Fruit fly (Drosophila melanogaster) whole organism, embryonic: ENCODE measurements around the gene Dbp73D.

Source experiments
- C15 ChIP-seq: fragments of 200-800 bp; sonication (Bioruptor generic); IDR thresholded peaks from 3 replicates; pipeline ENCODE4 v1.3.6; 2022; ENCODE audit warnings: missing biosample characterization, missing genetic modification characterization
- CG10147 ChIP-seq: fragments of 200-800 bp; sonication (Bioruptor generic); optimal IDR thresholded peaks from 2 replicates; lab custom pipeline; 2019; ENCODE audit warnings: missing biosample characterization, mild to moderate bottlenecking, missing genetic modification characterization, moderate library complexity
- CG10267 ChIP-seq: fragments of 200-800 bp; sonication (Bioruptor generic); optimal IDR thresholded peaks from 2 replicates; lab custom pipeline; 2018; ENCODE audit warnings: missing biosample characterization, mild to moderate bottlenecking, missing genetic modification characterization, moderate library complexity
- CG11093 ChIP-seq: fragments of 200-800 bp; sonication (Bioruptor generic); IDR thresholded peaks from 3 replicates; pipeline ENCODE4 v1.3.6; 2022; ENCODE audit warnings: missing biosample characterization, missing genetic modification characterization
- CG12942 ChIP-seq: fragments of 200-800 bp; sonication (Bioruptor generic); optimal IDR thresholded peaks from 3 replicates; lab custom pipeline; 2016; ENCODE audit warnings: missing biosample characterization, missing genetic modification characterization
- CG13775 ChIP-seq: fragments of 200-800 bp; sonication (Bioruptor generic); optimal IDR thresholded peaks from 3 replicates; lab custom pipeline; 2017; ENCODE audit warnings: missing biosample characterization, mild to moderate bottlenecking, missing genetic modification characterization
- CG14710 ChIP-seq: fragments of 200-800 bp; sonication (Bioruptor generic); optimal IDR thresholded peaks from 3 replicates; lab custom pipeline; 2019; ENCODE audit warnings: missing biosample characterization, mild to moderate bottlenecking, missing genetic modification characterization, moderate library complexity
- CG15269 ChIP-seq: fragments of 200-800 bp; sonication (Bioruptor generic); optimal IDR thresholded peaks from 2 replicates; lab custom pipeline; 2018; ENCODE audit warnings: missing biosample characterization, mild to moderate bottlenecking, missing genetic modification characterization, moderate library complexity
- CG1529 ChIP-seq: fragments of 200-800 bp; sonication (Bioruptor generic); optimal IDR thresholded peaks from 3 replicates; lab custom pipeline; 2018; ENCODE audit warnings: missing biosample characterization, missing genetic modification characterization
- CG16813 ChIP-seq: fragments of 200-800 bp; sonication (Bioruptor generic); IDR thresholded peaks from 3 replicates; pipeline ENCODE4 v1.3.6; 2022; ENCODE audit warnings: missing biosample characterization, missing genetic modification characterization; ENCODE audit not compliant: partially characterized antibody
- CG17829 ChIP-seq: fragments of 200-800 bp; optimal IDR thresholded peaks from 2 replicates; lab custom pipeline; 2019; ENCODE audit warnings: missing biosample characterization, mild to moderate bottlenecking, missing genetic modification characterization, moderate library complexity
- CG9932 ChIP-seq: fragments of 200-800 bp; sonication (Bioruptor generic); IDR thresholded peaks from 2 replicates; pipeline ENCODE4 v1.3.6; 2022; ENCODE audit warnings: missing biosample characterization, missing genetic modification characterization
- D19A ChIP-seq: fragments of 200-800 bp; optimal IDR thresholded peaks from 3 replicates; lab custom pipeline; 2019; ENCODE audit warnings: missing biosample characterization, mild to moderate bottlenecking, missing genetic modification characterization, moderate library complexity
- Doc3 ChIP-seq: fragments of 200-800 bp; sonication (Bioruptor generic); IDR thresholded peaks from 3 replicates; pipeline ENCODE4 v1.3.6; 2022; ENCODE audit warnings: missing biosample characterization, missing genetic modification characterization; ENCODE audit not compliant: partially characterized antibody
- H2.0 ChIP-seq: fragments of 200-800 bp; sonication (Bioruptor generic); IDR thresholded peaks from 2 replicates; pipeline ENCODE4 v1.3.6; 2022; ENCODE audit warnings: missing biosample characterization, missing genetic modification characterization
- HLH54F ChIP-seq: fragments of 200-800 bp; sonication (Bioruptor generic); optimal IDR thresholded peaks from 3 replicates; lab custom pipeline; 2016; ENCODE audit warnings: missing biosample characterization, missing genetic modification characterization
- NC2β ChIP-seq: fragments of 200-800 bp; sonication (Bioruptor generic); optimal IDR thresholded peaks from 2 replicates; lab custom pipeline; 2016; ENCODE audit warnings: missing biosample characterization, missing genetic modification characterization
- NfI ChIP-seq: fragments of 200-800 bp; sonication (Bioruptor generic); optimal IDR thresholded peaks from 3 replicates; lab custom pipeline; 2018; ENCODE audit warnings: missing biosample characterization, mild to moderate bottlenecking, missing genetic modification characterization, moderate library complexity
- Poxn ChIP-seq: fragments of 200-800 bp; sonication (Bioruptor generic); IDR thresholded peaks from 2 replicates; pipeline ENCODE4 v1.3.6; 2022; ENCODE audit warnings: missing biosample characterization, missing genetic modification characterization
- Sox102F ChIP-seq: fragments of 200-800 bp; sonication (Bioruptor generic); optimal IDR thresholded peaks from 2 replicates; lab custom pipeline; 2018; ENCODE audit warnings: missing biosample characterization, mild to moderate bottlenecking, missing genetic modification characterization, moderate library complexity
- Taf1 ChIP-seq: fragments of 200-800 bp; sonication (Bioruptor generic); IDR thresholded peaks from 2 replicates; pipeline ENCODE4 v1.3.6; 2022; ENCODE audit warnings: missing biosample characterization, missing genetic modification characterization
- Tbp ChIP-seq: fragments of >200 bp; optimal IDR thresholded peaks from 2 replicates; lab custom pipeline; 2018; ENCODE audit warnings: missing biosample characterization, missing genetic modification characterization
- amos ChIP-seq: fragments of 200-800 bp; sonication (Bioruptor generic); IDR thresholded peaks from 2 replicates; pipeline ENCODE4 v1.3.6; 2022; ENCODE audit warnings: missing biosample characterization, missing genetic modification characterization; ENCODE audit not compliant: partially characterized antibody
- ase ChIP-seq: fragments of 200-800 bp; sonication (Bioruptor generic); IDR thresholded peaks from 3 replicates; pipeline ENCODE4 v1.3.6; 2022; ENCODE audit warnings: missing biosample characterization, missing genetic modification characterization
- chm ChIP-seq: fragments of 200-800 bp; sonication (Bioruptor generic); IDR thresholded peaks from 2 replicates; pipeline ENCODE4 v1.3.6; 2022; ENCODE audit warnings: missing biosample characterization, missing genetic modification characterization
- crol ChIP-seq: fragments of 200-800 bp; sonication (Bioruptor generic); IDR thresholded peaks from 2 replicates; pipeline ENCODE4 v1.3.6; 2022; ENCODE audit warnings: missing biosample characterization, missing genetic modification characterization
- dati ChIP-seq: fragments of 200-800 bp; sonication (Bioruptor generic); IDR thresholded peaks from 2 replicates; pipeline ENCODE4 v1.3.6; 2022; ENCODE audit warnings: missing biosample characterization, missing genetic modification characterization
- en ChIP-seq: fragments of 200-800 bp; sonication (Bioruptor generic); optimal IDR thresholded peaks from 2 replicates; lab custom pipeline; 2016; ENCODE audit warnings: missing biosample characterization, missing genetic modification characterization
- fd64A ChIP-seq: fragments of 200-800 bp; sonication (Bioruptor generic); optimal IDR thresholded peaks from 3 replicates; lab custom pipeline; 2018; ENCODE audit warnings: missing biosample characterization, mild to moderate bottlenecking, missing genetic modification characterization
- fd96Cb ChIP-seq: fragments of 200-800 bp; sonication (Bioruptor generic); optimal IDR thresholded peaks from 2 replicates; lab custom pipeline; 2018; ENCODE audit warnings: missing biosample characterization, mild to moderate bottlenecking, missing genetic modification characterization, moderate library complexity
- fu2 ChIP-seq: fragments of 200-800 bp; sonication (Bioruptor generic); optimal IDR thresholded peaks from 2 replicates; lab custom pipeline; 2016; ENCODE audit warnings: missing biosample characterization, missing genetic modification characterization
- gcm2 ChIP-seq: fragments of 200-800 bp; sonication (Bioruptor generic); optimal IDR thresholded peaks from 2 replicates; lab custom pipeline; 2016; ENCODE audit warnings: missing biosample characterization, missing genetic modification characterization
- grn ChIP-seq: fragments of 200-800 bp; sonication (Bioruptor generic); optimal IDR thresholded peaks from 3 replicates; lab custom pipeline; 2017; ENCODE audit warnings: missing biosample characterization, missing genetic modification characterization
- hkb ChIP-seq, 2 experiments: fragments of 200-800 bp in 1 of 2; fragments of >200 bp in 1 of 2; sonication (Bioruptor generic) in 1 of 2; IDR thresholded peaks in 1 of 2; optimal IDR thresholded peaks in 1 of 2; 2 replicates each; pipeline versions ENCODE4 v1.3.6 to Lab custom; 2017 to 2022; ENCODE audit warnings: missing biosample characterization in 1 of 2, missing genetic modification characterization in 1 of 2
- jing ChIP-seq: fragments of 200-800 bp; sonication (Bioruptor generic); optimal IDR thresholded peaks from 2 replicates; lab custom pipeline; 2018; ENCODE audit warnings: missing biosample characterization, mild to moderate bottlenecking, missing genetic modification characterization
- lab ChIP-seq: fragments of 200-800 bp; sonication (Bioruptor generic); optimal IDR thresholded peaks from 3 replicates; lab custom pipeline; 2017; ENCODE audit warnings: missing biosample characterization, missing genetic modification characterization, mild to moderate bottlenecking, moderate library complexity, missing genetic modification reagents
- lbe ChIP-seq: fragments of 200-800 bp; sonication (Bioruptor generic); optimal IDR thresholded peaks from 2 replicates; lab custom pipeline; 2016; ENCODE audit warnings: missing biosample characterization, mild to moderate bottlenecking, missing genetic modification characterization
- nom ChIP-seq: fragments of 200-800 bp; sonication (Bioruptor generic); optimal IDR thresholded peaks from 2 replicates; lab custom pipeline; 2017; ENCODE audit warnings: missing biosample characterization, missing genetic modification characterization, mild to moderate bottlenecking, moderate library complexity, missing genetic modification reagents
- onecut ChIP-seq: fragments of 200-800 bp; sonication (Bioruptor generic); IDR thresholded peaks from 2 replicates; pipeline ENCODE4 v1.3.6; 2022; ENCODE audit warnings: missing biosample characterization, missing genetic modification characterization
- otp ChIP-seq: fragments of 200-800 bp; sonication (Bioruptor generic); IDR thresholded peaks from 3 replicates; pipeline ENCODE4, ENCODE4 v1.3.6; 2022; ENCODE audit warnings: missing biosample characterization, missing genetic modification characterization
- pita ChIP-seq: fragments of 200-800 bp; sonication (Bioruptor generic); optimal IDR thresholded peaks from 2 replicates; lab custom pipeline; 2017; ENCODE audit warnings: missing biosample characterization, mild to moderate bottlenecking, missing genetic modification characterization
- salm ChIP-seq: fragments of 200-800 bp; sonication (Bioruptor generic); optimal IDR thresholded peaks from 2 replicates; lab custom pipeline; 2018; ENCODE audit warnings: missing biosample characterization, mild to moderate bottlenecking, missing genetic modification characterization
- schlank ChIP-seq: fragments of 200-800 bp; sonication (Bioruptor generic); optimal IDR thresholded peaks from 2 replicates; lab custom pipeline; 2018; ENCODE audit warnings: missing biosample characterization, mild to moderate bottlenecking, missing genetic modification characterization
- sens ChIP-seq: fragments of 200-800 bp; sonication (Bioruptor generic); peaks from one replicate; lab custom pipeline; 2016; ENCODE audit warnings: missing biosample characterization, missing genetic modification characterization
- sima ChIP-seq: fragments of 200-800 bp; sonication (Bioruptor generic); optimal IDR thresholded peaks from 2 replicates; lab custom pipeline; 2016; ENCODE audit warnings: missing biosample characterization, missing genetic modification characterization
- ssp ChIP-seq: fragments of 200-800 bp; sonication (Bioruptor generic); IDR thresholded peaks from 2 replicates; pipeline ENCODE4 v1.3.6; 2022; ENCODE audit warnings: missing biosample characterization, missing genetic modification characterization
- tio ChIP-seq: fragments of 200-800 bp; sonication (Bioruptor generic); optimal IDR thresholded peaks from 2 replicates; lab custom pipeline; 2017; ENCODE audit warnings: missing biosample characterization, missing genetic modification characterization, inconsistent platforms
- vvl ChIP-seq: fragments of 200-800 bp; sonication (Bioruptor generic); IDR thresholded peaks from 2 replicates; pipeline ENCODE4 v1.3.6; 2022; ENCODE audit warnings: missing biosample characterization, missing genetic modification characterization

Gene Dbp73D

DNA sequence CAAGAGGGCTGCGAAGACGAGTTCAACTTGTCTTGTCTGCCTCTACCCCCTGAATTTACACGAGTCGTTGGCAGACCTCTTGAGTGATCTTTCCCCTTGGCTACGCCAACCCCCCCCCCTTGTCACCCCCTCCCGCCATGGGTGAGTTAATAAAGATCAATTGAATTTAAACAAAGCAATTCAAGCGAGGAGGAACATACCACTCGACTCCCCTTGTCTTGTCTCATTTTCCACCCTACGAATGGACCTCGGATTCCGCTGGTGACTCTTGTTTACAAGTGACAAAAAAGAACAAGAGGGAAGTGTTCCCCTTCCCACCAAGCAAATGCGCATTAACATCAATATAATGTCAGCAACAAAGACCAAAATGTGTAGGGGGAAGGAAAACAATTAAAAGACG is 27.8 kb downstream of the Dbp73D start (continued):
- TF ChIP-seq CG13775 (GFP tag; lab: Kevin White, UChicago), result no peak
- peak; percentile 95 for TF ChIP-seq crol
- TF ChIP-seq, all 482 proteins: peak for 17

DNA sequence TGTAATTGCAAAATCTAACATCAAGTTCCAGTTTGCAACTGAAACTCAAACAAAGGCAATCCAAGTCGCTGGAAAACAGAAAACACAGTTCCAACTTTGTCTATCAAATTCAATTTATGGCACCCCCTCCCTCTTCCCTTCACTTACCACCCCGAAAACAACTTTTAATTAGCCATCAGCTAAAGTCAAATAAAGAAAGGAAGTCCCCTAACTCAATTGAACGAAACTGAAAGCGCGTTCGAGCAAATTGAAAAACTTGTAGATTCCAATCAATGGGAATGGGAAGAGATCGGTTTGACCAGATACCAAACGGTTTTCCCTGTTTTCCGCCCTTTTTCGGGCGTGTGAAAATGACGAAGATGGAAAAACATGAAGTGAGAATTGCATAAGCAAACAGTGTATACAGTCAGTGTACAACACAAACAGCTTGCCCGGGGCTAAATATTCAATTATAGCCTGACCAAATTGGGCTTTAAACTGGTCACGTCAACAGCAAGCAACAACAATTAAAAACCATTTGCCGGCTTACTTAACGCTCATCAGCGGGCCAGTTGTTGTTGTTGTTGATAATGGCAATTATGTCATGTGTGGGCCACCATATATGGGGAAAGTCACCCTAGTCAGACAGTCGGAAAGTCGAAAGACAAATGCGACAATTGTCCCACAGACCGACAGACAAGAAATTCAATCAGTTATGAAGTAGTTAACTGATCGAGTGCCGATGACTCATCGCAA is 31.2 kb downstream of the Dbp73D start:
- TF ChIP-seq vvl (GFP tag; lab: Robert Waterston, UW), result 0 out of 2 replicates have a peak, but pooled peaks have one; percentile 7
- no peak for TF ChIP-seq NC2β (GFP tag; lab: Kevin White, UChicago)
- TF ChIP-seq CG9932 (GFP tag; lab: Robert Waterston, UW), result no peak
- no peak for TF ChIP-seq onecut
- TF ChIP-seq CG10147 (GFP tag; lab: Kevin White, UChicago), result no peak
- TF ChIP-seq fd96Cb (tag; lab: Kevin White, UChicago), result no peak
- no peak for TF ChIP-seq H2.0
- peak; percentile 23 for TF ChIP-seq fd64A (GFP tag; lab: Kevin White, UChicago)
- no peak for TF ChIP-seq hkb (optimal IDR thresholded peaks at IDR 0.05; lab: Kevin White, UChicago)
- no peak for TF ChIP-seq hkb (GFP tag; IDR thresholded peaks at IDR 0.05; lab: Robert Waterston, UW)
- TF ChIP-seq Tbp (GFP tag; lab: Kevin White, UChicago), result no peak
- TF ChIP-seq tio (GFP tag; lab: Kevin White, UChicago), result no peak
- TF ChIP-seq jing (GFP tag; lab: Kevin White, UChicago), result no peak
- TF ChIP-seq ssp, result no peak
- no peak for TF ChIP-seq CG16813 (GFP tag; lab: Robert Waterston, UW)
- peak; percentile 22 for TF ChIP-seq CG15269 (tag; lab: Kevin White, UChicago)
- TF ChIP-seq Doc3, result no peak
- TF ChIP-seq pita, result no peak
- TF ChIP-seq gcm2 (GFP tag; lab: Kevin White, UChicago), result no peak
- no peak for TF ChIP-seq CG12942 (GFP tag; lab: Kevin White, UChicago)
- TF ChIP-seq D19A, result no peak
- TF ChIP-seq ase (GFP tag; lab: Robert Waterston, UW), result 0 out of 3 replicates have a peak, but pooled peaks have one; percentile 12
- no peak for TF ChIP-seq dati (GFP tag; lab: Robert Waterston, UW)
- TF ChIP-seq en, result no peak
- no peak for TF ChIP-seq CG14710 (tag; lab: Kevin White, UChicago)
- TF ChIP-seq Poxn (GFP tag; lab: Robert Waterston, UW), result 0 out of 2 replicates have a peak, but pooled peaks have one; percentile 11
- TF ChIP-seq sens, result peak; percentile 71
- TF ChIP-seq CG1529 (GFP tag; lab: Kevin White, UChicago), result peak; percentile 18
- peak; percentile 48 for TF ChIP-seq grn (GFP tag; lab: Kevin White, UChicago)
- TF ChIP-seq chm (GFP tag; lab: Robert Waterston, UW), result no peak
- no peak for TF ChIP-seq C15 (GFP tag; lab: Robert Waterston, UW)
- no peak for TF ChIP-seq salm (tag; lab: Kevin White, UChicago)
- no peak for TF ChIP-seq fu2
- TF ChIP-seq CG10267, result no peak
- no peak for TF ChIP-seq NfI (GFP tag; lab: Kevin White, UChicago)
- TF ChIP-seq nom (GFP tag; lab: Kevin White, UChicago), result no peak
- TF ChIP-seq crol, result peak; percentile 64
- no peak for TF ChIP-seq HLH54F
- no peak for TF ChIP-seq CG11093 (GFP tag; lab: Robert Waterston, UW)
- no peak for TF ChIP-seq Taf1 (GFP tag; lab: Robert Waterston, UW)
- no peak for TF ChIP-seq amos (GFP tag; lab: Robert Waterston, UW)
- TF ChIP-seq Sox102F (GFP tag; lab: Kevin White, UChicago), result no peak
- no peak for TF ChIP-seq sima (GFP tag; lab: Kevin White, UChicago)
- peak; percentile 25 for TF ChIP-seq lab (GFP tag; lab: Kevin White, UChicago)
- no peak for TF ChIP-seq CG17829 (tag; lab: Kevin White, UChicago)
- peak; percentile 57; the same call in 1 of the 3 replicates for TF ChIP-seq otp (GFP tag; lab: Robert Waterston, UW)
- TF ChIP-seq schlank (tag; lab: Kevin White, UChicago), result no peak
- TF ChIP-seq lbe, result no peak
